Fruit fly (Drosophila melanogaster) whole organism, prepupa: Measurements from ENCODE around the gene Ost48.

Experiments used
- Blimp-1 ChIP-seq: fragments of 200-800 bp; sonication (Bioruptor generic); optimal IDR thresholded peaks from 3 replicates; lab custom pipeline; 2017; ENCODE audit warnings: missing biosample characterization, missing genetic modification characterization, mild to moderate bottlenecking, moderate library complexity, missing genetic modification reagents
- CG10669 ChIP-seq: fragments of 200-800 bp; sonication (Bioruptor generic); optimal IDR thresholded peaks from 3 replicates; lab custom pipeline; 2018; ENCODE audit warnings: missing biosample characterization, mild to moderate bottlenecking, missing genetic modification characterization, moderate library complexity
- CG11902 ChIP-seq: fragments of 200-800 bp; sonication (Bioruptor generic); optimal IDR thresholded peaks from 3 replicates; lab custom pipeline; 2016; ENCODE audit warnings: missing biosample characterization, missing genetic modification characterization
- CG15336 ChIP-seq: fragments of 200-800 bp; sonication (Bioruptor generic); IDR thresholded peaks from 2 replicates; pipeline ENCODE4 v1.3.6; 2022; ENCODE audit warnings: missing biosample characterization, missing genetic modification characterization
- CG1621 ChIP-seq: fragments of 200-800 bp; sonication (Bioruptor generic); optimal IDR thresholded peaks from 3 replicates; lab custom pipeline; 2018; ENCODE audit warnings: missing biosample characterization, mild to moderate bottlenecking, missing genetic modification characterization
- CG3032 ChIP-seq: fragments of 200-800 bp; optimal IDR thresholded peaks from 2 replicates; lab custom pipeline; 2019; ENCODE audit warnings: missing biosample characterization, mild to moderate bottlenecking, missing genetic modification characterization, moderate library complexity
- CG31627 ChIP-seq: fragments of 200-800 bp; sonication (Bioruptor generic); optimal IDR thresholded peaks from 3 replicates; lab custom pipeline; 2016; ENCODE audit warnings: missing biosample characterization, missing genetic modification characterization
- CG32006 ChIP-seq: fragments of 200-800 bp; sonication (Bioruptor generic); optimal IDR thresholded peaks from 3 replicates; lab custom pipeline; 2017; ENCODE audit warnings: missing biosample characterization, mild to moderate bottlenecking, missing genetic modification characterization
- CG34406 ChIP-seq: fragments of 200-800 bp; sonication (Bioruptor generic); optimal IDR thresholded peaks from 3 replicates; lab custom pipeline; 2016; ENCODE audit warnings: missing biosample characterization, missing genetic modification characterization
- CG4318 ChIP-seq: fragments of 200-800 bp; sonication (Bioruptor generic); optimal IDR thresholded peaks from 3 replicates; lab custom pipeline; 2017; ENCODE audit warnings: missing biosample characterization, mild to moderate bottlenecking, missing genetic modification characterization
- CG6163 ChIP-seq: fragments of 200-800 bp; sonication (Bioruptor generic); IDR thresholded peaks from 3 replicates; pipeline ENCODE4 v1.3.6; 2022; ENCODE audit warnings: missing biosample characterization, missing genetic modification characterization
- CG6276 ChIP-seq: fragments of 200-800 bp; sonication (Bioruptor generic); optimal IDR thresholded peaks from 2 replicates; lab custom pipeline; 2017; ENCODE audit warnings: missing biosample characterization, mild to moderate bottlenecking, missing genetic modification characterization
- CG6854 ChIP-seq: fragments of 200-800 bp; sonication (Bioruptor generic); optimal IDR thresholded peaks from 2 replicates; lab custom pipeline; 2017; ENCODE audit warnings: missing biosample characterization, mild to moderate bottlenecking, missing genetic modification characterization
- CG7368 ChIP-seq: fragments of 200-800 bp; sonication (Bioruptor generic); optimal IDR thresholded peaks from 3 replicates; lab custom pipeline; 2016; ENCODE audit warnings: missing biosample characterization, missing genetic modification characterization
- CG8119 ChIP-seq: fragments of 200-800 bp; sonication (Bioruptor generic); IDR thresholded peaks from 3 replicates; pipeline ENCODE4 v1.3.6; 2022; ENCODE audit warnings: missing biosample characterization, missing genetic modification characterization
- CG8319 ChIP-seq: fragments of 200-800 bp; sonication (Bioruptor generic); optimal IDR thresholded peaks from 3 replicates; lab custom pipeline; 2016; ENCODE audit warnings: missing biosample characterization, missing genetic modification characterization
- CG8632 ChIP-seq: fragments of 200-800 bp; sonication (Bioruptor generic); optimal IDR thresholded peaks from 3 replicates; lab custom pipeline; 2016; ENCODE audit warnings: missing biosample characterization, missing genetic modification characterization
- Eip75B ChIP-seq: fragments of 200-800 bp; sonication (Bioruptor generic); optimal IDR thresholded peaks from 3 replicates; lab custom pipeline; 2016; ENCODE audit warnings: missing biosample characterization, missing genetic modification characterization
- Eip78C ChIP-seq: fragments of 200-800 bp; sonication (Bioruptor generic); peaks from one replicate; lab custom pipeline; 2016; ENCODE audit warnings: missing biosample characterization, missing genetic modification characterization
- Eip93F ChIP-seq: fragments of 200-800 bp; sonication (Bioruptor generic); optimal IDR thresholded peaks from 2 replicates; lab custom pipeline; 2016; ENCODE audit warnings: missing biosample characterization, mild to moderate bottlenecking, missing genetic modification characterization
- Ets21C ChIP-seq: fragments of 200-800 bp; sonication (Bioruptor generic); optimal IDR thresholded peaks from 3 replicates; lab custom pipeline; 2016; ENCODE audit warnings: missing biosample characterization, missing genetic modification characterization
- Hr38 ChIP-seq: sonication (Bioruptor generic); optimal IDR thresholded peaks from 2 replicates; lab custom pipeline; 2016; ENCODE audit warnings: missing biosample characterization, missing genetic modification characterization
- Hr39 ChIP-seq: fragments of 200-800 bp; sonication (Bioruptor generic); optimal IDR thresholded peaks from 2 replicates; lab custom pipeline; 2016; ENCODE audit warnings: missing biosample characterization, missing genetic modification characterization
- Met ChIP-seq: fragments of 200-800 bp; sonication (Bioruptor generic); optimal IDR thresholded peaks from 3 replicates; lab custom pipeline; 2016; ENCODE audit warnings: missing biosample characterization, missing genetic modification characterization
- OdsH ChIP-seq: fragments of 200-800 bp; sonication (Bioruptor generic); optimal IDR thresholded peaks from 3 replicates; lab custom pipeline; 2016; ENCODE audit warnings: missing biosample characterization, missing genetic modification characterization
- Smox ChIP-seq: fragments of 200-800 bp; sonication (Bioruptor generic); optimal IDR thresholded peaks from 3 replicates; lab custom pipeline; 2016; ENCODE audit warnings: missing biosample characterization, missing genetic modification characterization
- Sox14 ChIP-seq: fragments of 200-800 bp; sonication (Bioruptor generic); optimal IDR thresholded peaks from 3 replicates; lab custom pipeline; 2016; ENCODE audit warnings: missing biosample characterization, missing genetic modification characterization
- Sox15 ChIP-seq: fragments of 200-800 bp; sonication (Bioruptor generic); optimal IDR thresholded peaks from 3 replicates; lab custom pipeline; 2016; ENCODE audit warnings: missing biosample characterization, missing genetic modification characterization
- dac ChIP-seq: fragments of 200-800 bp; sonication (Bioruptor generic); optimal IDR thresholded peaks from 2 replicates; lab custom pipeline; 2017; ENCODE audit warnings: missing biosample characterization, mild to moderate bottlenecking, missing genetic modification characterization
- dsx ChIP-seq: fragments of 200-800 bp; optimal IDR thresholded peaks from 3 replicates; lab custom pipeline; 2019; ENCODE audit warnings: missing biosample characterization, mild to moderate bottlenecking, missing genetic modification characterization, moderate library complexity; ENCODE audit not compliant: poor library complexity, severe bottlenecking
- esn ChIP-seq: fragments of 200-800 bp; sonication (Bioruptor generic); optimal IDR thresholded peaks from 2 replicates; lab custom pipeline; 2016; ENCODE audit warnings: missing biosample characterization, mild to moderate bottlenecking, missing genetic modification characterization, moderate library complexity
- fd85E ChIP-seq: fragments of 200-800 bp; sonication (Bioruptor generic); optimal IDR thresholded peaks from 3 replicates; lab custom pipeline; 2016; ENCODE audit warnings: missing biosample characterization, missing genetic modification characterization
- lz ChIP-seq: fragments of 200-800 bp; sonication (Bioruptor generic); optimal IDR thresholded peaks from 3 replicates; lab custom pipeline; 2016; ENCODE audit warnings: missing biosample characterization, missing genetic modification characterization
- net ChIP-seq: fragments of 200-800 bp; sonication (Bioruptor generic); optimal IDR thresholded peaks from 3 replicates; lab custom pipeline; 2016; ENCODE audit warnings: missing biosample characterization, missing genetic modification characterization
- pdm3 ChIP-seq: fragments of 200-800 bp; sonication (Bioruptor generic); optimal IDR thresholded peaks from 3 replicates; lab custom pipeline; 2016; ENCODE audit warnings: missing biosample characterization, missing genetic modification characterization
- salr ChIP-seq, 2 experiments: fragments of 200-800 bp; sonication (Bioruptor generic); optimal IDR thresholded peaks; 3 replicates each; lab custom pipeline; 2016 to 2018; ENCODE audit warnings: missing biosample characterization in 2 of 2, missing genetic modification characterization in 2 of 2, mild to moderate bottlenecking in 1 of 2
- spab ChIP-seq: fragments of 200-800 bp; sonication (Bioruptor generic); optimal IDR thresholded peaks from 2 replicates; lab custom pipeline; 2017; ENCODE audit warnings: missing biosample characterization, mild to moderate bottlenecking, missing genetic modification characterization, missing genetic modification reagents
- ss ChIP-seq, 2 experiments: fragments of 200-800 bp; sonication (Bioruptor generic); optimal IDR thresholded peaks; 2 replicates in 1 of 2; 3 replicates in 1 of 2; lab custom pipeline; 2017 to 2018; ENCODE audit warnings: mild to moderate bottlenecking in 2 of 2, missing biosample characterization in 2 of 2, missing genetic modification characterization in 2 of 2, moderate library complexity in 1 of 2
- topi ChIP-seq: fragments of 200-800 bp; sonication (Bioruptor generic); optimal IDR thresholded peaks from 3 replicates; lab custom pipeline; 2016; ENCODE audit warnings: missing biosample characterization, missing genetic modification characterization
- vri ChIP-seq: fragments of 200-800 bp; sonication (Bioruptor generic); optimal IDR thresholded peaks from 3 replicates; lab custom pipeline; 2016; ENCODE audit warnings: missing biosample characterization, mild to moderate bottlenecking, missing genetic modification characterization

Ost48 gene

dm6 chrX:9152127-9152598, 6.2 kb downstream of the Ost48 start (continued):
- TF ChIP-seq CG6854 (GFP tag; lab: Kevin White, UChicago) (peak; percentile 22), CG15336 (GFP tag; lab: Robert Waterston, UW) (peak; percentile 65), Sox14 (GFP tag; lab: Kevin White, UChicago) (peak; percentile 61), CG7368 (no peak), Eip75B (peak; percentile 21), OdsH (no peak), lz (GFP tag; lab: Kevin White, UChicago) (peak; percentile 30), vri (GFP tag; lab: Kevin White, UChicago) (peak; percentile 83), CG31627 (no peak), CG10669 (GFP tag; lab: Kevin White, UChicago) (no peak), CG34406 (GFP tag; lab: Kevin White, UChicago) (no peak), Eip93F (no peak), Eip78C (GFP tag; lab: Kevin White, UChicago) (peak; percentile 80), Hr39 (GFP tag; lab: Kevin White, UChicago) (no peak), salr (GFP tag; optimal IDR thresholded peaks at IDR 0.05; lab: Kevin White, UChicago) (no peak), CG8119 (GFP tag; lab: Robert Waterston, UW) (peak; percentile 63), CG4318 (GFP tag; lab: Kevin White, UChicago) (no peak), ss (GFP tag; optimal IDR thresholded peaks at IDR 0.05; lab: Kevin White, UChicago) (peak; percentile 59 to 73), CG8319 (GFP tag; lab: Kevin White, UChicago) (no peak), CG8632 (GFP tag; lab: Kevin White, UChicago) (no peak), CG6276 (GFP tag; lab: Kevin White, UChicago) (no peak)

dm6 chrX:9148989-9149522, 9.3 kb downstream of the Ost48 start, which contains the start of the genes fh and Bap111:
Gene fh, minus strand, starts transcription at chrX:9149071.
Gene Bap111, plus strand, starts transcription at chrX:9149309.
- TF ChIP-seq dsx (GFP tag; lab: Kevin White, UChicago) = no peak
- TF ChIP-seq topi (GFP tag; lab: Kevin White, UChicago) = peak; percentile 4
- peak; percentile 64 for TF ChIP-seq Eip78C (GFP tag; lab: Kevin White, UChicago)
- TF ChIP-seq esn (GFP tag; lab: Kevin White, UChicago) = peak; percentile 14
- TF ChIP-seq CG8119 (GFP tag; lab: Robert Waterston, UW) = no peak
- TF ChIP-seq lz (GFP tag; lab: Kevin White, UChicago) = peak; percentile 6
- no peak for TF ChIP-seq CG11902 (GFP tag; lab: Kevin White, UChicago)

dm6 chrX:9142224-9142802, 16.0 kb downstream of the Ost48 start, which contains the start of gene CG7065:
Gene CG7065, plus strand, starts transcription at chrX:9142493.
- no peak for TF ChIP-seq CG3032
- TF ChIP-seq topi (GFP tag; lab: Kevin White, UChicago) = peak; percentile 2
- TF ChIP-seq CG6163 = no peak
- peak; percentile 27 for TF ChIP-seq Eip78C (GFP tag; lab: Kevin White, UChicago)
- peak; percentile 8 for TF ChIP-seq Sox14 (GFP tag; lab: Kevin White, UChicago)
- TF ChIP-seq spab (GFP tag; lab: Kevin White, UChicago) = no peak

dm6 chrX:9141219-9141618, 17.1 kb downstream of the Ost48 start:
- TF ChIP-seq salr (GFP tag; optimal IDR thresholded peaks at IDR 0.05; lab: Kevin White, UChicago) (peak; percentile 26 to 69), pdm3 (GFP tag; lab: Kevin White, UChicago) (peak; percentile 82), ss (GFP tag; optimal IDR thresholded peaks at IDR 0.05; lab: Kevin White, UChicago) (peak; percentile 74 to 85), CG6276 (GFP tag; lab: Kevin White, UChicago) (no peak), Smox (GFP tag; lab: Kevin White, UChicago) (peak; percentile 57), CG34406 (GFP tag; lab: Kevin White, UChicago) (peak; percentile 50), CG1621 (tag; lab: Kevin White, UChicago) (peak; percentile 79), Ets21C (peak; percentile 56), CG10669 (GFP tag; lab: Kevin White, UChicago) (peak; percentile 85), net (GFP tag; lab: Kevin White, UChicago) (peak; percentile 74), lz (GFP tag; lab: Kevin White, UChicago) (peak; percentile 63), CG7368 (peak; percentile 80), CG8632 (GFP tag; lab: Kevin White, UChicago) (peak; percentile 43), CG6163 (peak; percentile 90), Blimp-1 (GFP tag; lab: Kevin White, UChicago) (peak; percentile 34), Hr38 (GFP tag; lab: Kevin White, UChicago) (no peak), esn (GFP tag; lab: Kevin White, UChicago) (peak; percentile 66), Sox15 (GFP tag; lab: Kevin White, UChicago) (peak; percentile 38), CG32006 (no peak), Eip93F (no peak), topi (GFP tag; lab: Kevin White, UChicago) (peak; percentile 65), fd85E (GFP tag; lab: Kevin White, UChicago) (no peak), CG31627 (peak; percentile 64), Eip78C (GFP tag; lab: Kevin White, UChicago) (peak; percentile 96), Met (GFP tag; lab: Kevin White, UChicago) (no peak), CG8319 (GFP tag; lab: Kevin White, UChicago) (no peak), OdsH (peak; percentile 68), dac (GFP tag; lab: Kevin White, UChicago) (peak; percentile 14), CG6854 (GFP tag; lab: Kevin White, UChicago) (no peak), dsx (GFP tag; lab: Kevin White, UChicago) (peak; percentile 75)
